Fruit fly (Drosophila melanogaster) whole organism, embryonic: ENCODE data around the gene CG33282.

ENCODE experiments used
- Atf3 ChIP-seq: fragments of 200-800 bp; sonication (Bioruptor generic); optimal IDR thresholded peaks from 3 replicates; lab custom pipeline; 2016; ENCODE audit warnings: missing biosample characterization, missing genetic modification characterization
- Atf6 ChIP-seq: fragments of 200-800 bp; sonication (Bioruptor generic); IDR thresholded peaks from 2 replicates; pipeline ENCODE4 v1.3.6; 2022; ENCODE audit warnings: missing biosample characterization, missing genetic modification characterization
- BEAF-32 ChIP-seq: fragments of 200-800 bp; sonication (Bioruptor generic); optimal IDR thresholded peaks from 3 replicates; lab custom pipeline; 2017; ENCODE audit warnings: missing biosample characterization, missing genetic modification characterization, mild to moderate bottlenecking, moderate library complexity, missing genetic modification reagents
- Bteb2 ChIP-seq: fragments of 200-800 bp; sonication (Bioruptor generic); optimal IDR thresholded peaks from 2 replicates; lab custom pipeline; 2016; ENCODE audit warnings: missing biosample characterization, missing genetic modification characterization
- CG10462 ChIP-seq: fragments of 200-800 bp; sonication (Bioruptor generic); optimal IDR thresholded peaks from 2 replicates; lab custom pipeline; 2016; ENCODE audit warnings: missing biosample characterization, missing genetic modification characterization
- CG10543 ChIP-seq: fragments of 200-800 bp; sonication (Bioruptor generic); optimal IDR thresholded peaks from 3 replicates; lab custom pipeline; 2017; ENCODE audit warnings: missing biosample characterization, mild to moderate bottlenecking, missing genetic modification characterization, moderate library complexity
- CG12155 ChIP-seq: fragments of 200-800 bp; sonication (Bioruptor generic); optimal IDR thresholded peaks from 3 replicates; lab custom pipeline; 2016; ENCODE audit warnings: missing biosample characterization, missing genetic modification characterization
- CG12391 ChIP-seq: fragments of 200-800 bp; sonication (Bioruptor generic); optimal IDR thresholded peaks from 3 replicates; lab custom pipeline; 2018; ENCODE audit warnings: missing biosample characterization, mild to moderate bottlenecking, missing genetic modification characterization, moderate library complexity
- CG13123 ChIP-seq: fragments of 200-800 bp; sonication (Bioruptor generic); optimal IDR thresholded peaks from 2 replicates; lab custom pipeline; 2016; ENCODE audit warnings: missing biosample characterization, missing genetic modification characterization
- CG13624 ChIP-seq: fragments of 200-800 bp; sonication (Bioruptor generic); optimal IDR thresholded peaks from 2 replicates; lab custom pipeline; 2016; ENCODE audit warnings: missing biosample characterization, missing genetic modification characterization
- CG1529 ChIP-seq: fragments of 200-800 bp; sonication (Bioruptor generic); optimal IDR thresholded peaks from 3 replicates; lab custom pipeline; 2018; ENCODE audit warnings: missing biosample characterization, missing genetic modification characterization
- CG16815 ChIP-seq: fragments of 200-800 bp; sonication (Bioruptor generic); optimal IDR thresholded peaks from 3 replicates; lab custom pipeline; 2017; ENCODE audit warnings: missing biosample characterization, mild to moderate bottlenecking, missing genetic modification characterization
- CG16863 ChIP-seq: fragments of 200-800 bp; sonication (Bioruptor generic); optimal IDR thresholded peaks from 3 replicates; lab custom pipeline; 2016; ENCODE audit warnings: missing biosample characterization, missing genetic modification characterization
- CG1792 ChIP-seq: fragments of 200-800 bp; sonication (Bioruptor generic); optimal IDR thresholded peaks from 2 replicates; lab custom pipeline; 2016; ENCODE audit warnings: missing biosample characterization, missing genetic modification characterization
- CG2120 ChIP-seq: fragments of 200-800 bp; sonication (Bioruptor generic); optimal IDR thresholded peaks from 3 replicates; lab custom pipeline; 2016; ENCODE audit warnings: missing biosample characterization, missing genetic modification characterization
- CG3995 ChIP-seq: fragments of 200-800 bp; sonication (Bioruptor generic); optimal IDR thresholded peaks from 3 replicates; lab custom pipeline; 2016; ENCODE audit warnings: missing biosample characterization, missing genetic modification characterization
- CG5953 ChIP-seq: fragments of 200-800 bp; sonication (Bioruptor generic); IDR thresholded peaks from 2 replicates; pipeline ENCODE4 v1.3.6; 2022; ENCODE audit warnings: missing biosample characterization, missing genetic modification characterization
- CG7963 ChIP-seq: fragments of 200-800 bp; sonication (Bioruptor generic); IDR thresholded peaks from 3 replicates; pipeline ENCODE4 v1.3.6; 2022; ENCODE audit warnings: missing biosample characterization, missing genetic modification characterization; ENCODE audit not compliant: partially characterized antibody
- CG7987 ChIP-seq: fragments of 200-800 bp; sonication (Bioruptor generic); optimal IDR thresholded peaks from 2 replicates; lab custom pipeline; 2018; ENCODE audit warnings: missing biosample characterization, mild to moderate bottlenecking, missing genetic modification characterization, moderate library complexity
- CoRest ChIP-seq: fragments of 200-800 bp; sonication (Bioruptor generic); optimal IDR thresholded peaks from 3 replicates; lab custom pipeline; 2018; ENCODE audit warnings: missing biosample characterization, mild to moderate bottlenecking, missing genetic modification characterization, moderate library complexity
- D ChIP-seq, 2 experiments: fragments of 200-800 bp in 1 of 2; fragments of >200 bp in 1 of 2; sonication (Bioruptor generic) in 1 of 2; optimal IDR thresholded peaks; 2 replicates in 1 of 2; 3 replicates in 1 of 2; lab custom pipeline; 2017; ENCODE audit warnings: mild to moderate bottlenecking in 1 of 2, missing biosample characterization in 1 of 2, missing genetic modification characterization in 1 of 2, missing genetic modification reagents in 1 of 2
- GATAe ChIP-seq: fragments of 200-800 bp; sonication (Bioruptor generic); conservative IDR thresholded peaks from 2 replicates; pipeline ENCODE4 v1.3.6; 2022; ENCODE audit warnings: missing biosample characterization, missing genetic modification characterization
- H15 ChIP-seq: fragments of 200-800 bp; sonication (Bioruptor generic); IDR thresholded peaks from 3 replicates; pipeline ENCODE4 v1.3.6; 2022; ENCODE audit warnings: missing biosample characterization, missing genetic modification characterization
- Lhr ChIP-seq: fragments of 200-800 bp; sonication (Bioruptor generic); optimal IDR thresholded peaks from 3 replicates; lab custom pipeline; 2017; ENCODE audit warnings: mild to moderate bottlenecking, missing biosample characterization, missing genetic modification reagents, missing genetic modification characterization
- Med ChIP-seq: fragments of 200-800 bp; sonication (Bioruptor generic); peaks from one replicate; lab custom pipeline; 2016; ENCODE audit warnings: missing biosample characterization, missing genetic modification characterization, mild to moderate bottlenecking, inconsistent platforms, moderate library complexity
- Meics ChIP-seq: fragments of 200-800 bp; sonication (Bioruptor generic); optimal IDR thresholded peaks from 2 replicates; lab custom pipeline; 2017; ENCODE audit warnings: missing biosample characterization, mild to moderate bottlenecking, missing genetic modification characterization
- Myb ChIP-seq: fragments of 200-800 bp; sonication (Bioruptor generic); optimal IDR thresholded peaks from 2 replicates; lab custom pipeline; 2016; ENCODE audit warnings: missing biosample characterization, missing genetic modification characterization
- NFAT ChIP-seq: fragments of 200-800 bp; sonication (Bioruptor generic); IDR thresholded peaks from 2 replicates; pipeline ENCODE4 v1.3.6; 2022; ENCODE audit warnings: missing biosample characterization, missing genetic modification characterization
- Nf-YB ChIP-seq: fragments of 200-800 bp; sonication (Bioruptor generic); optimal IDR thresholded peaks from 3 replicates; lab custom pipeline; 2019; ENCODE audit warnings: missing biosample characterization, mild to moderate bottlenecking, missing genetic modification characterization, moderate library complexity
- PHDP ChIP-seq: fragments of 200-800 bp; sonication (Bioruptor generic); optimal IDR thresholded peaks from 3 replicates; lab custom pipeline; 2018; ENCODE audit warnings: missing biosample characterization, mild to moderate bottlenecking, missing genetic modification characterization, moderate library complexity
- Side ChIP-seq: fragments of 200-800 bp; sonication (Bioruptor generic); optimal IDR thresholded peaks from 2 replicates; lab custom pipeline; 2016; ENCODE audit warnings: missing biosample characterization, missing genetic modification characterization
- Stat92E ChIP-seq, 3 experiments: fragments of >200 bp in 2 of 3; fragments of 200-800 bp in 1 of 3; sonication (Bioruptor generic) in 1 of 3; optimal IDR thresholded peaks; 2 replicates each; lab custom pipeline; 2017 to 2019; ENCODE audit warnings: missing biosample characterization in 3 of 3, missing genetic modification characterization in 3 of 3, mild to moderate bottlenecking in 1 of 3, moderate library complexity in 1 of 3
- ase ChIP-seq: fragments of 200-800 bp; sonication (Bioruptor generic); IDR thresholded peaks from 3 replicates; pipeline ENCODE4 v1.3.6; 2022; ENCODE audit warnings: missing biosample characterization, missing genetic modification characterization
- cato ChIP-seq: fragments of 200-800 bp; sonication (Bioruptor generic); optimal IDR thresholded peaks from 2 replicates; lab custom pipeline; 2016; ENCODE audit warnings: missing biosample characterization, missing genetic modification characterization, borderline replicate concordance
- caup ChIP-seq: fragments of 200-800 bp; sonication (Bioruptor generic); optimal IDR thresholded peaks from 3 replicates; lab custom pipeline; 2017; ENCODE audit warnings: missing biosample characterization, mild to moderate bottlenecking, missing genetic modification characterization, moderate library complexity; ENCODE audit not compliant: severe bottlenecking
- dimm ChIP-seq: fragments of 200-800 bp; sonication (Bioruptor generic); IDR thresholded peaks from 2 replicates; pipeline ENCODE4 v1.3.6; 2022; ENCODE audit warnings: missing biosample characterization, missing genetic modification characterization
- en ChIP-seq: fragments of 200-800 bp; sonication (Bioruptor generic); optimal IDR thresholded peaks from 2 replicates; lab custom pipeline; 2016; ENCODE audit warnings: missing biosample characterization, missing genetic modification characterization
- gcm2 ChIP-seq: fragments of 200-800 bp; sonication (Bioruptor generic); optimal IDR thresholded peaks from 2 replicates; lab custom pipeline; 2016; ENCODE audit warnings: missing biosample characterization, missing genetic modification characterization
- gfzf ChIP-seq: fragments of 200-800 bp; sonication (Bioruptor generic); optimal IDR thresholded peaks from 2 replicates; lab custom pipeline; 2016; ENCODE audit warnings: missing biosample characterization, mild to moderate bottlenecking, missing genetic modification characterization, moderate library complexity
- gsb ChIP-seq: fragments of 200-800 bp; sonication (Bioruptor generic); IDR thresholded peaks from 2 replicates; pipeline ENCODE4 v1.3.6; 2022; ENCODE audit warnings: missing biosample characterization, missing genetic modification characterization
- h ChIP-seq: fragments of >200 bp; optimal IDR thresholded peaks from 2 replicates; lab custom pipeline; 2017
- ham ChIP-seq: fragments of 200-800 bp; sonication (Bioruptor generic); IDR thresholded peaks from 2 replicates; pipeline ENCODE4 v1.3.6; 2022; ENCODE audit warnings: missing biosample characterization, missing genetic modification characterization
- nmo ChIP-seq: fragments of 200-800 bp; sonication (Bioruptor generic); optimal IDR thresholded peaks from 2 replicates; lab custom pipeline; 2018; ENCODE audit warnings: missing biosample characterization, mild to moderate bottlenecking, missing genetic modification characterization, moderate library complexity
- otp ChIP-seq: fragments of 200-800 bp; sonication (Bioruptor generic); IDR thresholded peaks from 3 replicates; pipeline ENCODE4, ENCODE4 v1.3.6; 2022; ENCODE audit warnings: missing biosample characterization, missing genetic modification characterization
- p53 ChIP-seq: fragments of 200-800 bp; sonication (Bioruptor generic); optimal IDR thresholded peaks from 2 replicates; lab custom pipeline; 2016; ENCODE audit warnings: missing biosample characterization, missing genetic modification characterization
- pros ChIP-seq: fragments of 200-800 bp; sonication (Bioruptor generic); optimal IDR thresholded peaks from 3 replicates; lab custom pipeline; 2019; ENCODE audit warnings: missing biosample characterization, mild to moderate bottlenecking, missing genetic modification characterization, moderate library complexity
- rib ChIP-seq: fragments of 200-800 bp; sonication (Bioruptor generic); IDR thresholded peaks from 2 replicates; pipeline ENCODE4 v1.3.6; 2022; ENCODE audit warnings: missing biosample characterization, missing genetic modification characterization
- run ChIP-seq: fragments of 200-800 bp; sonication (Bioruptor generic); optimal IDR thresholded peaks from 3 replicates; lab custom pipeline; 2018; ENCODE audit warnings: missing biosample characterization, mild to moderate bottlenecking, missing genetic modification characterization
- unc-4 ChIP-seq: fragments of 200-800 bp; sonication (Bioruptor generic); IDR thresholded peaks from 2 replicates; pipeline ENCODE4 v1.3.6; 2022; ENCODE audit warnings: missing biosample characterization, missing genetic modification characterization; ENCODE audit not compliant: partially characterized antibody
- vnd ChIP-seq: fragments of 200-800 bp; sonication (Bioruptor generic); IDR thresholded peaks from 3 replicates; pipeline ENCODE4 v1.3.6; 2022; ENCODE audit warnings: missing biosample characterization, missing genetic modification characterization; ENCODE audit not compliant: partially characterized antibody
- zf30C ChIP-seq: fragments of 200-800 bp; sonication (Bioruptor generic); optimal IDR thresholded peaks from 3 replicates; lab custom pipeline; 2018; ENCODE audit warnings: missing biosample characterization, mild to moderate bottlenecking, missing genetic modification characterization

CG33282 gene

dm6 chr2L:3356193-3356645 lies 28.5 kb downstream of the CG33282 start (continued):
- TF ChIP-seq CG13624 (GFP tag; lab: Kevin White, UChicago) = peak; percentile 45
- TF ChIP-seq CG2120 (GFP tag; lab: Kevin White, UChicago) = peak; percentile 74
- no peak for TF ChIP-seq gcm2 (GFP tag; lab: Kevin White, UChicago)
- no peak for TF ChIP-seq ham (GFP tag; lab: Robert Waterston, UW)
- no peak for TF ChIP-seq Lhr (GFP tag; lab: Kevin White, UChicago)
- TF ChIP-seq Meics = peak; percentile 19
- no peak for TF ChIP-seq CoRest
- no peak for TF ChIP-seq D (optimal IDR thresholded peaks at IDR 0.05; lab: Kevin White, UChicago)
- no peak for TF ChIP-seq D (GFP tag; optimal IDR thresholded peaks at IDR 0.05; lab: Kevin White, UChicago)
- peak; percentile 5 for TF ChIP-seq p53
- TF ChIP-seq Bteb2 (GFP tag; lab: Kevin White, UChicago) = no peak
- no peak for TF ChIP-seq CG5953 (GFP tag; lab: Robert Waterston, UW)
- TF ChIP-seq nmo (GFP tag; lab: Kevin White, UChicago) = no peak
- peak; percentile 6 for TF ChIP-seq Myb (GFP tag; lab: Kevin White, UChicago)
- no peak for TF ChIP-seq PHDP
- peak; percentile 52 for TF ChIP-seq zf30C (GFP tag; lab: Kevin White, UChicago)
- TF ChIP-seq en (GFP tag; lab: Kevin White, UChicago) = no peak
- no peak for TF ChIP-seq vnd (GFP tag; lab: Robert Waterston, UW)
- TF ChIP-seq dimm (GFP tag; lab: Robert Waterston, UW) = no peak
- no peak for TF ChIP-seq CG10462 (GFP tag; lab: Kevin White, UChicago)
- no peak for TF ChIP-seq Side (GFP tag; lab: Kevin White, UChicago)
- no peak for TF ChIP-seq CG1529 (GFP tag; lab: Kevin White, UChicago)
- TF ChIP-seq Atf3 (GFP tag; lab: Kevin White, UChicago) = no peak
- TF ChIP-seq CG3995 = no peak
- TF ChIP-seq BEAF-32 (GFP tag; lab: Kevin White, UChicago) = no peak
- TF ChIP-seq CG12155 (GFP tag; lab: Kevin White, UChicago) = no peak
- TF ChIP-seq rib (GFP tag; lab: Robert Waterston, UW) = peak; percentile 61; the same call in 1 of the 2 replicates
- no peak for TF ChIP-seq H15 (GFP tag; lab: Robert Waterston, UW)
- TF ChIP-seq CG16863 (GFP tag; lab: Kevin White, UChicago) = no peak
- TF ChIP-seq Atf6 = peak; percentile 52; the same call in 1 of the 2 replicates
- no peak for TF ChIP-seq caup (GFP tag; lab: Kevin White, UChicago)
- TF ChIP-seq h = no peak
- no peak for TF ChIP-seq CG7987 (GFP tag; lab: Kevin White, UChicago)
- no peak for TF ChIP-seq cato
- TF ChIP-seq CG16815 (GFP tag; lab: Kevin White, UChicago) = no peak
- peak; percentile 3 for TF ChIP-seq CG1792 (GFP tag; lab: Kevin White, UChicago)
- no peak for TF ChIP-seq ase (GFP tag; lab: Robert Waterston, UW)
- no peak for TF ChIP-seq NFAT (GFP tag; lab: Robert Waterston, UW)
- no peak for TF ChIP-seq CG12391 (tag; lab: Kevin White, UChicago)
- no peak for TF ChIP-seq run (tag; lab: Kevin White, UChicago)
- TF ChIP-seq CG7963 = no peak
- TF ChIP-seq GATAe (GFP tag; lab: Robert Waterston, UW) = no peak
- TF ChIP-seq gfzf (GFP tag; lab: Kevin White, UChicago) = no peak
- no peak for TF ChIP-seq Stat92E (GFP tag; optimal IDR thresholded peaks at IDR 0.05; lab: Kevin White, UChicago)
- no peak for TF ChIP-seq Nf-YB (GFP tag; lab: Kevin White, UChicago)
- TF ChIP-seq pros = no peak
- no peak for TF ChIP-seq CG13123 (GFP tag; lab: Kevin White, UChicago)
- TF ChIP-seq CG10543 = peak; percentile 52
- peak; percentile 78 for TF ChIP-seq Med (GFP tag; lab: Kevin White, UChicago)
- no peak for TF ChIP-seq otp
- TF ChIP-seq unc-4 (GFP tag; lab: Robert Waterston, UW) = no peak
- TF ChIP-seq gsb (GFP tag; lab: Robert Waterston, UW) = no peak
